Fruit fly (Drosophila melanogaster): Measurements from ENCODE around the gene mew.

mew gene

DNA sequence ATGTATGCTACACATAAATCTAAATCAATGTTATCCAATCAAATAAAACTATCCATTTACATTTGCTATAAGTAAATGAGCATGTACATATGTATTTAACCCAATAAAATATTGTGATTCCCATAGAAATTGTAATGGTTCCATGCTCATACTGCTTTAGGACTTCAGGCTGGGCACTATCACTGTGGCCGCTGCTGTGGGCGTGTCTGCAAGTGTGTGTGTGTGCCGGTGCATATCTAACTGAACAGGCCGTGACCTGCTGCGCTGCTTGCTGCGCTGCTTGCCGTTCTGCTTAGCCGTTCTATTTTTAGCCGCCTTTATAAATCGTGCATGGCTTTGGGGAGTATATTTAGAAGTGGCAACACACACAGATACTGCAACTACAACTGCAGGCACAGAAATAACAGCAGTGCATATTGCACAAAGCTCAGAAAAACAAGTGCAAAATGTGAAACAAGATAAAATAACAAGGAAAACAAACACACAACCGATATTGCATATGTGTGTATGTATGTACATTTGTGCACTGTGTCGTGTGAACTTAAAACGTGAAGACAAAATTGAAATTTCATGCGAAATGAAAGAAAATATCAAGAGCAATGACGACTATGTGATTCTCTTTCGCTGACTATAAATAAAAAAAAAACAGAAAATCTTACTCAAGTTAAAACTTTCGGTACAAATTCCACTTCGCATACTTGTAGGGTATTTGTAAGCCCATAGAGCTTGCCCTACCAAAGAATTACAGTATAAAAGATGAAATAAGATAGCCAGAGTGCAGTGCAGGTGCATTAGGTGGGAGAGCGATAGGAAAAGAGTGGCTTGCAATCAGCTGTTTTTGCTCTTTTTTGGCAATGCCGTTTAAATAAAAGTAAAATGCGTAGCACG, 19.5 kb upstream of the mew start (continued):
- TF ChIP-seq CG8290 (GFP tag; optimal IDR thresholded peaks at IDR 0.05) (no peak), CG8290 (tag; optimal IDR thresholded peaks at IDR 0.05) (peak in 1 of 2 experiments; percentile 54), bbx (GFP tag; IDR thresholded peaks at IDR 0.05; ENCODE audit: partially characterized antibody) (0 out of 2 replicates have a peak, but pooled peaks have one; percentile 11), CG4820 (GFP tag; optimal IDR thresholded peaks at IDR 0.05) (no peak), CG9817 (tag; optimal IDR thresholded peaks at IDR 0.05) (peak; percentile 0), bab2 (GFP tag; optimal IDR thresholded peaks at IDR 0.05) (peak; percentile 29), CkIIα-i1 (GFP tag; IDR thresholded peaks at IDR 0.05) (no peak), ranshi (GFP tag; IDR thresholded peaks at IDR 0.05) (no peak), mam (GFP tag; optimal IDR thresholded peaks at IDR 0.05) (peak; percentile 10), PHDP (tag; optimal IDR thresholded peaks at IDR 0.05) (peak; percentile 22), row (GFP tag; IDR thresholded peaks at IDR 0.05) (peak; percentile 32), Chrac-16 (GFP tag; optimal IDR thresholded peaks at IDR 0.05) (peak; percentile 34), CG34376 (GFP tag; optimal IDR thresholded peaks at IDR 0.05) (no peak), prd (optimal IDR thresholded peaks at IDR 0.05) (no peak), prd (GFP tag; IDR thresholded peaks at IDR 0.05) (peak; percentile 39; the same call in 1 of the 3 replicates), D19B (GFP tag; optimal IDR thresholded peaks at IDR 0.05) (peak; percentile 32), CG11504 (tag; optimal IDR thresholded peaks at IDR 0.05) (peak; percentile 38), scrt (GFP tag; optimal IDR thresholded peaks at IDR 0.05) (peak; percentile 5), Ets65A (GFP tag) (peak; percentile 14), Ssrp (tag; optimal IDR thresholded peaks at IDR 0.05) (no peak), Oli (tag; optimal IDR thresholded peaks at IDR 0.05) (peak; percentile 17), sob (GFP tag; IDR thresholded peaks at IDR 0.05) (0 out of 2 replicates have a peak, but pooled peaks have one; percentile 32), dysf (GFP tag; IDR thresholded peaks at IDR 0.05) (0 out of 3 replicates have a peak, but pooled peaks have one; percentile 26), dpn (GFP tag; optimal IDR thresholded peaks at IDR 0.05) (peak; percentile 17 to 30), sens (GFP tag) (peak; percentile 42), Nf-YB (GFP tag; optimal IDR thresholded peaks at IDR 0.05) (no peak), CG14014 (GFP tag; IDR thresholded peaks at IDR 0.05) (0 out of 2 replicates have a peak, but pooled peaks have one; percentile 33), twi (tag; optimal IDR thresholded peaks at IDR 0.05) (no peak), hkb (optimal IDR thresholded peaks at IDR 0.05) (no peak), hkb (GFP tag; IDR thresholded peaks at IDR 0.05) (0 out of 2 replicates have a peak, but pooled peaks have one; percentile 30), cg (GFP tag; optimal IDR thresholded peaks at IDR 0.05) (peak; percentile 68), Drgx (GFP tag; IDR thresholded peaks at IDR 0.05) (peak; percentile 35; the same call in 1 of the 2 replicates), ems (GFP tag; optimal IDR thresholded peaks at IDR 0.05) (peak; percentile 21), gem (tag; optimal IDR thresholded peaks at IDR 0.05) (peak; percentile 48), sna (GFP tag; IDR thresholded peaks at IDR 0.05; ENCODE audit: partially characterized antibody) (no peak), Dll (GFP tag; IDR thresholded peaks at IDR 0.05; ENCODE audit: partially characterized antibody) (no peak), ken (GFP tag; IDR thresholded peaks at IDR 0.05) (no peak), NFAT (GFP tag; IDR thresholded peaks at IDR 0.05) (0 out of 2 replicates have a peak, but pooled peaks have one; percentile 11), Hr78 (GFP tag; optimal IDR thresholded peaks at IDR 0.05) (peak in 1 of 2 experiments; percentile 58), HLH3B (GFP tag; IDR thresholded peaks at IDR 0.05) (0 out of 2 replicates have a peak, but pooled peaks have one; percentile 18), bsh (GFP tag; optimal IDR thresholded peaks at IDR 0.05) (peak in 1 of 2 experiments; percentile 30), corto (GFP tag; optimal IDR thresholded peaks at IDR 0.05) (peak; percentile 13), sisA (GFP tag; IDR thresholded peaks at IDR 0.05) (peak; percentile 33; the same call in 1 of the 2 replicates), CG13424 (tag; optimal IDR thresholded peaks at IDR 0.05) (peak; percentile 33), CG6791 (GFP tag; IDR thresholded peaks at IDR 0.05; ENCODE audit: partially characterized antibody) (0 out of 3 replicates have a peak, but pooled peaks have one; percentile 30), vvl (GFP tag; IDR thresholded peaks at IDR 0.05) (peak; percentile 32; the same call in 1 of the 2 replicates), CG15696 (tag; optimal IDR thresholded peaks at IDR 0.05) (no peak), lbe (GFP tag; optimal IDR thresholded peaks at IDR 0.05) (peak; percentile 34)
